Worm (Caenorhabditis elegans) whole organism, L2 larva: ENCODE results near the gene usp-4.

ENCODE experiments used
- C34F6.9 ChIP-seq: fragments of 150-350 bp; optimal IDR thresholded peaks from 2 replicates; lab custom pipeline; 2014; ENCODE audit warnings: missing biosample characterization, missing genetic modification characterization
- F13H6.1 ChIP-seq: sonication (generic microtip); optimal IDR thresholded peaks from 2 replicates; lab custom pipeline; 2016; ENCODE audit warnings: missing genetic modification characterization, missing compliant biosample characterization
- R02D3.7 ChIP-seq: fragments of 150-350 bp; optimal IDR thresholded peaks from 2 replicates; lab custom pipeline; 2014; ENCODE audit warnings: missing biosample characterization, missing genetic modification characterization
- Y55F3AM.14 ChIP-seq: fragments of 200-800 bp; sonication (Bioruptor generic); optimal IDR thresholded peaks from 2 replicates; lab custom pipeline; 2018; ENCODE audit warnings: mild to moderate bottlenecking, missing genetic modification characterization, missing compliant biosample characterization
- ZK546.5 ChIP-seq: sonication (generic microtip); optimal IDR thresholded peaks from 2 replicates; lab custom pipeline; 2017; ENCODE audit warnings: missing biosample characterization, missing genetic modification characterization
- alr-1 ChIP-seq: fragments of 150-350 bp; optimal IDR thresholded peaks from 2 replicates; lab custom pipeline; 2014; ENCODE audit warnings: missing biosample characterization, missing genetic modification characterization
- ama-1 ChIP-seq: fragments of 150-350 bp; optimal IDR thresholded peaks from 2 replicates; lab custom pipeline; 2018; ENCODE audit warnings: inconsistent platforms
- crh-2 ChIP-seq: sonication (generic microtip); optimal IDR thresholded peaks from 2 replicates; lab custom pipeline; 2017; ENCODE audit warnings: missing biosample characterization, missing genetic modification characterization
- dmd-4 ChIP-seq: sonication (generic microtip); optimal IDR thresholded peaks from 2 replicates; lab custom pipeline; 2017; ENCODE audit warnings: missing biosample characterization, missing genetic modification characterization
- egl-27 ChIP-seq: sonication (generic microtip); optimal IDR thresholded peaks from 3 replicates; lab custom pipeline; 2017; ENCODE audit warnings: missing biosample characterization, missing genetic modification reagents, missing genetic modification characterization
- elt-1 ChIP-seq: fragments of 150-350 bp; optimal IDR thresholded peaks from 2 replicates; lab custom pipeline; 2014; ENCODE audit warnings: missing biosample characterization, missing genetic modification characterization
- elt-3 ChIP-seq: sonication (generic microtip); optimal IDR thresholded peaks from 2 replicates; lab custom pipeline; 2017; ENCODE audit warnings: missing biosample characterization, missing genetic modification characterization
- fos-1 ChIP-seq: fragments of 150-350 bp; optimal IDR thresholded peaks from 2 replicates; lab custom pipeline; 2014; ENCODE audit warnings: missing biosample characterization, missing genetic modification characterization
- gmeb-1 ChIP-seq: fragments of 150-350 bp; optimal IDR thresholded peaks from 2 replicates; lab custom pipeline; 2014; ENCODE audit warnings: missing biosample characterization, missing genetic modification characterization
- lin-11 ChIP-seq: fragments of 150-350 bp; sonication (generic microtip); optimal IDR thresholded peaks from 2 replicates; lab custom pipeline; 2014; ENCODE audit warnings: missing biosample characterization, missing genetic modification characterization, inconsistent platforms, mixed read lengths
- lin-13 ChIP-seq: fragments of 150-350 bp; optimal IDR thresholded peaks from 2 replicates; lab custom pipeline; 2014; ENCODE audit warnings: missing biosample characterization, missing genetic modification reagents, missing genetic modification characterization
- lsy-2 ChIP-seq, 2 experiments: fragments of 150-350 bp in 1 of 2; sonication (generic microtip) in 1 of 2; optimal IDR thresholded peaks; 2 replicates each; lab custom pipeline; 2014 to 2017; ENCODE audit warnings: missing biosample characterization in 2 of 2, missing genetic modification characterization in 2 of 2
- mab-5 ChIP-seq: fragments of 150-350 bp; optimal IDR thresholded peaks from 2 replicates; lab custom pipeline; 2014; ENCODE audit warnings: missing biosample characterization, missing genetic modification characterization
- mdl-1 ChIP-seq, 2 experiments: fragments of 150-350 bp in 1 of 2; sonication (generic microtip) in 1 of 2; optimal IDR thresholded peaks; 2 replicates each; lab custom pipeline; 2017; ENCODE audit warnings: missing biosample characterization in 2 of 2, missing genetic modification characterization in 2 of 2
- nhr-10 ChIP-seq: sonication (generic microtip); optimal IDR thresholded peaks from 2 replicates; lab custom pipeline; 2017; ENCODE audit warnings: missing biosample characterization, missing genetic modification characterization
- nhr-11 ChIP-seq: fragments of 150-350 bp; optimal IDR thresholded peaks from 2 replicates; lab custom pipeline; 2014; ENCODE audit warnings: missing biosample characterization, missing genetic modification characterization
- nhr-129 ChIP-seq: fragments of 150-350 bp; optimal IDR thresholded peaks from 2 replicates; lab custom pipeline; 2014; ENCODE audit warnings: missing biosample characterization, missing genetic modification characterization
- nhr-21 ChIP-seq: fragments of 150-350 bp; optimal IDR thresholded peaks from 2 replicates; lab custom pipeline; 2014; ENCODE audit warnings: missing biosample characterization, missing genetic modification characterization
- nhr-237 ChIP-seq: fragments of 150-350 bp; optimal IDR thresholded peaks from 2 replicates; lab custom pipeline; 2014; ENCODE audit warnings: missing biosample characterization, missing genetic modification characterization
- nhr-25 ChIP-seq: fragments of 150-350 bp; sonication (generic microtip); optimal IDR thresholded peaks from 3 replicates; lab custom pipeline; 2014; ENCODE audit warnings: missing biosample characterization, missing genetic modification characterization
- nhr-6 ChIP-seq: fragments of 150-350 bp; optimal IDR thresholded peaks from 2 replicates; lab custom pipeline; 2014; ENCODE audit warnings: missing biosample characterization, missing genetic modification characterization
- nhr-77 ChIP-seq: fragments of 150-350 bp; optimal IDR thresholded peaks from 2 replicates; lab custom pipeline; 2014; ENCODE audit warnings: missing biosample characterization, missing genetic modification characterization
- sem-4 ChIP-seq: fragments of 150-350 bp; optimal IDR thresholded peaks from 2 replicates; lab custom pipeline; 2014; ENCODE audit warnings: missing biosample characterization, missing genetic modification reagents, missing genetic modification characterization
- skn-1 ChIP-seq: sonication (generic microtip); optimal IDR thresholded peaks from 2 replicates; lab custom pipeline; 2017; ENCODE audit warnings: missing biosample characterization, missing genetic modification characterization
- sma-3 ChIP-seq: sonication (generic microtip); optimal IDR thresholded peaks from 2 replicates; lab custom pipeline; 2016; ENCODE audit warnings: missing genetic modification reagents, missing genetic modification characterization, missing compliant biosample characterization
- sma-9 ChIP-seq, 2 experiments: fragments of 150-350 bp in 1 of 2; sonication (generic microtip) in 1 of 2; optimal IDR thresholded peaks; 2 replicates each; lab custom pipeline; 2014 to 2016; ENCODE audit warnings: missing genetic modification characterization in 2 of 2, mild to moderate bottlenecking in 1 of 2, missing biosample characterization in 1 of 2, missing compliant biosample characterization in 1 of 2, missing genetic modification reagents in 1 of 2, moderate library complexity in 1 of 2
- snpc-4 ChIP-seq: fragments of 150-350 bp; optimal IDR thresholded peaks from 2 replicates; lab custom pipeline; 2014; ENCODE audit warnings: missing biosample characterization, missing genetic modification characterization
- unc-55 ChIP-seq: fragments of 150-350 bp; sonication (generic microtip); optimal IDR thresholded peaks from 3 replicates; lab custom pipeline; 2014; ENCODE audit warnings: missing biosample characterization, missing genetic modification reagents, missing genetic modification characterization
- unc-62 ChIP-seq: fragments of 150-350 bp; optimal IDR thresholded peaks from 2 replicates; lab custom pipeline; 2014; ENCODE audit warnings: missing biosample characterization, missing genetic modification reagents, missing genetic modification characterization
- zag-1 ChIP-seq: fragments of 150-350 bp; optimal IDR thresholded peaks from 2 replicates; lab custom pipeline; 2014; ENCODE audit warnings: missing biosample characterization, missing genetic modification characterization
- ztf-11 ChIP-seq: sonication (generic microtip); optimal IDR thresholded peaks from 2 replicates; lab custom pipeline; 2017; ENCODE audit warnings: missing biosample characterization, missing genetic modification characterization
- ztf-4 ChIP-seq: fragments of 150-350 bp; optimal IDR thresholded peaks from 2 replicates; lab custom pipeline; 2014; ENCODE audit warnings: missing biosample characterization, missing genetic modification characterization

The usp-4 gene

DNA sequence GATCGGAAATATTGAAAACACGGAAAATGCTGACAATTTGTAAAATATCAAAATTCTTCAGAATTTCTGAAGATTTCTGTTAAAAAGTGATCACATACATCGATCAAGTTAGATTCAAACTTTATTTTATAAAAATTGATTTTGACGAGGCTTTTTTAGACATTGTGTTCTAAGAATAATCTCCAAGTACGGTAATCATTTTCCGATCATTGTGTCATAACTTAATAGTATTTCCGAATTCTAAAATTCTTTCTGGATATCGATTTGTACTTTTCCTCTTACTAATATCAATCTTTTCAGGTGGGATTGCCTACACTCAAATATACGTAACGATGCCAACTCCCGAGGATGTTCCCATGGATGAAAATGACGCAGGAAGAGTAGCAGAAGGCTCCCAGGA is at the start of gene usp-4:
Gene usp-4 (plus strand): TSS at position 301 of the 400 bp plus-strand sequence.
- TF ChIP-seq alr-1 (tag; lab: Kevin White, UChicago): no peak
- no peak for TF ChIP-seq fos-1 (tag; lab: Kevin White, UChicago)
- TF ChIP-seq, all 48 proteins: peak for 0

DNA sequence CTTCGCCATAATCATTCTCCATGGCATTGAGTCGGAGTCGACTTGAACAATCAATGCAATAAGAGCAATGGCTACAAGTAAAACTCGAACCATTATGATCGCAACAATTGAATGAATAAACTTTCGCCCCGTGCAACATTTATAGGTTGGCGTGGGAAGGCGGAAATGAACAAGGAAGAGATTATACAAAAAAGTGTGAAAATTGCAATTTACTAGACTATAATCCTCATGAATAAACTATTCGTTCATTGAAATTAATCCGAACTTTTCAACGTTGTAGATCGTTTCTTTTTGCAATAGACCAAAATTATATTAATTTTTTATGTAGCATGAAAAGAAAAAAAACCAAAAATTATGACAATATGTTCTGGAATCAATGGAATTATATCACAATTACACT is 16.9 kb upstream of the usp-4 start, which contains the start of gene Y73B6A.3:
Gene Y73B6A.3 (minus strand): TSS at position 101 of the 400 bp plus-strand sequence.
- TF ChIP-seq skn-1 (tag; lab: Kevin White, UChicago): no peak
- TF ChIP-seq ZK546.5 (tag; lab: Kevin White, UChicago): no peak
- no peak for TF ChIP-seq egl-27
- no peak for TF ChIP-seq sma-9 (GFP tag; optimal IDR thresholded peaks at IDR 0.05; lab: Kevin White, UChicago)
- no peak for TF ChIP-seq sma-9 (tag; optimal IDR thresholded peaks at IDR 0.05; lab: Kevin White, UChicago)
- no peak for TF ChIP-seq dmd-4 (tag; lab: Kevin White, UChicago)
- no peak for TF ChIP-seq nhr-237 (tag; lab: Kevin White, UChicago)
- no peak for TF ChIP-seq nhr-21 (tag; lab: Kevin White, UChicago)
- TF ChIP-seq sem-4 (tag; lab: Kevin White, UChicago): no peak
- TF ChIP-seq nhr-11 (tag; lab: Kevin White, UChicago): no peak
- TF ChIP-seq F13H6.1: no peak
- TF ChIP-seq ztf-11 (tag; lab: Kevin White, UChicago): no peak

DNA sequence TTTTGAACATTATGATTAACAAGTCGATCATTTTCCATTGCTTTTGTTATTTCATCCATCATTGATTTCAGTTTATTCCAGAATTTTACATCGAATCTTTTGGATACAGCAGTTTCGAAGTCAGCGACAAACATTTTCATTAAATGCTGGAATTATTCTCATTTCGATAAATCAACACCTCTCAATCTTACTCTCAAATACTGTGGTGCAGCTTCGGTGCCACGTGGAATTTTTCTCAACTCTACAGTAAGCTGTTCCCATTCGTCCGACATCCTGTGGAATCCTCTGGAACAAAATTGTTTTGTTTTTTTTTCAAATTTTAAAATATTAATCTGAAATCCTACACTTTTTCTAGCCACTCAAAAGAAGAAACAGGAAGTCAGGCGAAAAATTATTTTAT is 15.0 kb upstream of the usp-4 start, which contains the start of gene smg-7:
Gene smg-7 (minus strand): TSS at position 285 of the 400 bp plus-strand sequence.
- no peak for TF ChIP-seq alr-1 (tag; lab: Kevin White, UChicago)
- no peak for TF ChIP-seq zag-1 (tag; lab: Kevin White, UChicago)
- TF ChIP-seq R02D3.7 (tag; lab: Kevin White, UChicago): no peak
- no peak for TF ChIP-seq mdl-1 (tag; optimal IDR thresholded peaks at IDR 0.05; lab: Kevin White, UChicago)
- no peak for TF ChIP-seq lin-13 (GFP tag; lab: Kevin White, UChicago)
- TF ChIP-seq ama-1 (lab: Kevin White, UChicago): no peak
- TF ChIP-seq lsy-2 (tag; optimal IDR thresholded peaks at IDR 0.05; lab: Kevin White, UChicago): no peak
- no peak for TF ChIP-seq elt-3
- no peak for TF ChIP-seq nhr-21 (tag; lab: Kevin White, UChicago)
- no peak for TF ChIP-seq nhr-129 (tag; lab: Kevin White, UChicago)
- TF ChIP-seq dmd-4 (tag; lab: Kevin White, UChicago): no peak
- no peak for TF ChIP-seq skn-1 (tag; lab: Kevin White, UChicago)
- TF ChIP-seq unc-55 (GFP tag; lab: Kevin White, UChicago): no peak
- TF ChIP-seq lin-11 (tag; lab: Kevin White, UChicago): no peak
- TF ChIP-seq, all 48 proteins: peak for 0

DNA sequence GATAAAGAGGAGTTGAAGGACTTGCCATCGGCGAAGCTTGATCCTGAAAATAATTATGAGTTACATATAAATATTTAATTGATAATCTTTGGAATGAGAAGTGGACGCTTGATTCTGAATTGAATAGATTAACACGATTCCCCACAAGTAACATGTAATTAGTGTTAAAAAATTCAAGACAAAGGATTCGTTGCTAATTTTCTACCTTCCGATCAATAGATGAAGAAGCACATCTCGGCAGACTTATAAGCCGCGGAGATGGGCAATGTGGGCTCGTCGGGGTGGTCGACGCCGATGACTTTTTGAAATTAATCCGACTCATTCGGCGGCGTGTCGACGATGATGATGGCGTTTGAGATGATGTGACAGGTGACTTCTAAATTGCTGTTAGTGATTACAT is 10.0 kb upstream of the usp-4 start:
- no peak for TF ChIP-seq ztf-4 (tag; lab: Kevin White, UChicago)
- TF ChIP-seq nhr-77 (tag; lab: Kevin White, UChicago): no peak
- no peak for TF ChIP-seq elt-1 (tag; lab: Kevin White, UChicago)
- TF ChIP-seq nhr-10: no peak
- TF ChIP-seq, all 48 proteins: peak for 0

DNA sequence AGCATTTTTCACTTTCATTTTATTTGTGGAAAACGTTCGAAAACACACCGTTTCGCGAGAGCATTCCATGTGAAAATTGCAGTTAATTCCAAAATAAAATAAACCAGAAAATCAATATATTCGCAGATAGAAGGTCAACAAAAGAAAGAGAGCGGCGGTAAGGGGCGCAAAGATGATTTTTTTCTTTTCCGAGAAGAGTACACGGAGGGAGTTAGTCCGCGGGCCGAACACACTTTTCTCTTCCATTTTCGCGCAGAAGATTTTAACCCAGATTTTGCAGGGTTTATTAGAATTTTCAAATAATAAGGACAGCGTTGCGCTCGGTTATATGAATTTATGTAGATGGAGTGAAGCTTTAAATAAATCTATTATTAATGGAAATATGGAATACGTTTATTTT is 9.5 kb upstream of the usp-4 start:
- no peak for TF ChIP-seq nhr-21 (tag; lab: Kevin White, UChicago)
- TF ChIP-seq nhr-129 (tag; lab: Kevin White, UChicago): peak; percentile 22
- no peak for TF ChIP-seq Y55F3AM.14 (GFP tag; lab: Kevin White, UChicago)
- no peak for TF ChIP-seq R02D3.7 (tag; lab: Kevin White, UChicago)
- TF ChIP-seq sma-3 (GFP tag; lab: Kevin White, UChicago): peak; percentile 32
- no peak for TF ChIP-seq lin-11 (tag; lab: Kevin White, UChicago)
- no peak for TF ChIP-seq unc-62
- TF ChIP-seq mab-5 (tag; lab: Kevin White, UChicago): no peak
- peak; percentile 48 for TF ChIP-seq unc-55 (GFP tag; lab: Kevin White, UChicago)
- TF ChIP-seq nhr-6 (tag; lab: Kevin White, UChicago): no peak
- TF ChIP-seq sma-9 (GFP tag; optimal IDR thresholded peaks at IDR 0.05; lab: Kevin White, UChicago): peak; percentile 61
- TF ChIP-seq sma-9 (tag; optimal IDR thresholded peaks at IDR 0.05; lab: Kevin White, UChicago): no peak
- TF ChIP-seq ztf-11 (tag; lab: Kevin White, UChicago): no peak
- peak; percentile 28 for TF ChIP-seq C34F6.9 (tag; lab: Kevin White, UChicago)
- no peak for TF ChIP-seq ztf-4 (tag; lab: Kevin White, UChicago)
- TF ChIP-seq fos-1 (tag; lab: Kevin White, UChicago): peak; percentile 1
- TF ChIP-seq mdl-1 (tag; optimal IDR thresholded peaks at IDR 0.05; lab: Kevin White, UChicago): no peak
- TF ChIP-seq dmd-4 (tag; lab: Kevin White, UChicago): no peak
- TF ChIP-seq zag-1 (tag; lab: Kevin White, UChicago): no peak
- TF ChIP-seq sem-4 (tag; lab: Kevin White, UChicago): no peak
- TF ChIP-seq elt-1 (tag; lab: Kevin White, UChicago): no peak
- TF ChIP-seq lsy-2 (tag; optimal IDR thresholded peaks at IDR 0.05; lab: Kevin White, UChicago): peak in 1 of 2 experiments; percentile 45
- TF ChIP-seq skn-1 (tag; lab: Kevin White, UChicago): no peak
- TF ChIP-seq gmeb-1 (tag; lab: Kevin White, UChicago): peak; percentile 25
- TF ChIP-seq F13H6.1: no peak
- TF ChIP-seq nhr-77 (tag; lab: Kevin White, UChicago): no peak
- TF ChIP-seq nhr-25 (tag; lab: Kevin White, UChicago): no peak
- TF ChIP-seq snpc-4 (tag; lab: Kevin White, UChicago): no peak
- TF ChIP-seq crh-2: peak; percentile 17
